Fruit fly (Drosophila melanogaster) whole organism, embryonic: ENCODE results near the gene BomBc3.
A peak's percentile ranks its signal among the peaks of the same experiment; 100 is the strongest.

Source experiments
- Abd-B ChIP-seq: fragments of 200-800 bp; sonication (Bioruptor generic); optimal IDR thresholded peaks from 2 replicates; lab custom pipeline; 2018; ENCODE audit warnings: missing biosample characterization, mild to moderate bottlenecking, missing genetic modification characterization, moderate library complexity
- CG11696 ChIP-seq: fragments of 200-800 bp; sonication (Bioruptor generic); IDR thresholded peaks from 2 replicates; pipeline ENCODE4 v1.3.6; 2022; ENCODE audit warnings: missing biosample characterization, missing genetic modification characterization
- CG12104 ChIP-seq: fragments of 200-800 bp; sonication (Bioruptor generic); optimal IDR thresholded peaks from 3 replicates; lab custom pipeline; 2016; ENCODE audit warnings: missing biosample characterization, missing genetic modification characterization
- CG13287 ChIP-seq: fragments of 200-800 bp; sonication (Bioruptor generic); IDR thresholded peaks from 2 replicates; pipeline ENCODE4 v1.3.6; 2022; ENCODE audit warnings: missing biosample characterization, missing genetic modification characterization; ENCODE audit not compliant: partially characterized antibody
- CG13624 ChIP-seq: fragments of 200-800 bp; sonication (Bioruptor generic); optimal IDR thresholded peaks from 2 replicates; lab custom pipeline; 2016; ENCODE audit warnings: missing biosample characterization, missing genetic modification characterization
- CG16863 ChIP-seq: fragments of 200-800 bp; sonication (Bioruptor generic); optimal IDR thresholded peaks from 3 replicates; lab custom pipeline; 2016; ENCODE audit warnings: missing biosample characterization, missing genetic modification characterization
- CG18011 ChIP-seq: fragments of 200-800 bp; sonication (Bioruptor generic); optimal IDR thresholded peaks from 2 replicates; lab custom pipeline; 2017; ENCODE audit warnings: missing biosample characterization, missing genetic modification characterization, mild to moderate bottlenecking, moderate library complexity, missing genotype
- CG2199 ChIP-seq: fragments of 200-800 bp; sonication (Bioruptor generic); IDR thresholded peaks from 3 replicates; pipeline ENCODE4 v1.3.6; 2022; ENCODE audit warnings: missing biosample characterization, missing genetic modification characterization
- CG30403 ChIP-seq: fragments of 200-800 bp; sonication (Bioruptor generic); optimal IDR thresholded peaks from 3 replicates; lab custom pipeline; 2016; ENCODE audit warnings: missing biosample characterization, missing genetic modification characterization
- CG31365 ChIP-seq: fragments of 200-800 bp; sonication (Bioruptor generic); optimal IDR thresholded peaks from 2 replicates; lab custom pipeline; 2018; ENCODE audit warnings: missing biosample characterization, mild to moderate bottlenecking, missing genetic modification characterization
- CG3281 ChIP-seq: fragments of 200-800 bp; sonication (Bioruptor generic); optimal IDR thresholded peaks from 3 replicates; lab custom pipeline; 2017; ENCODE audit warnings: missing biosample characterization, mild to moderate bottlenecking, missing genetic modification characterization
- CG34224 ChIP-seq: fragments of 200-800 bp; sonication (Bioruptor generic); IDR thresholded peaks from 3 replicates; pipeline ENCODE4 v1.3.6; 2022; ENCODE audit warnings: missing biosample characterization, missing genetic modification characterization; ENCODE audit not compliant: partially characterized antibody
- CG3726 ChIP-seq: fragments of 200-800 bp; sonication (Bioruptor generic); IDR thresholded peaks from 3 replicates; pipeline ENCODE4, ENCODE4 v1.3.6; 2022; ENCODE audit warnings: missing biosample characterization, missing genetic modification characterization
- CG42726 ChIP-seq: fragments of 200-800 bp; sonication (Bioruptor generic); IDR thresholded peaks from 2 replicates; pipeline ENCODE4 v1.3.6; 2022; ENCODE audit warnings: missing biosample characterization, missing genetic modification characterization; ENCODE audit not compliant: partially characterized antibody
- CG4282 ChIP-seq: fragments of 200-800 bp; sonication (Bioruptor generic); optimal IDR thresholded peaks from 2 replicates; lab custom pipeline; 2016; ENCODE audit warnings: missing biosample characterization, missing genetic modification characterization
- CG4820 ChIP-seq: fragments of 200-800 bp; sonication (Bioruptor generic); optimal IDR thresholded peaks from 3 replicates; lab custom pipeline; 2016; ENCODE audit warnings: missing biosample characterization, missing genetic modification characterization
- CG8281 ChIP-seq: fragments of 200-800 bp; sonication (Bioruptor generic); optimal IDR thresholded peaks from 2 replicates; lab custom pipeline; 2018; ENCODE audit warnings: missing biosample characterization, mild to moderate bottlenecking, missing genetic modification characterization, moderate library complexity
- CG8388 ChIP-seq: fragments of 200-800 bp; sonication (Bioruptor generic); optimal IDR thresholded peaks from 2 replicates; lab custom pipeline; 2019; ENCODE audit warnings: missing biosample characterization, mild to moderate bottlenecking, missing genetic modification characterization, moderate library complexity
- CG9609 ChIP-seq: fragments of 200-800 bp; sonication (Bioruptor generic); optimal IDR thresholded peaks from 3 replicates; lab custom pipeline; 2016; ENCODE audit warnings: missing biosample characterization, missing genetic modification characterization
- CTCF ChIP-seq: fragments of 200-800 bp; sonication (Bioruptor generic); optimal IDR thresholded peaks from 2 replicates; lab custom pipeline; 2017; ENCODE audit warnings: missing biosample characterization, mild to moderate bottlenecking, missing genetic modification characterization, moderate library complexity
- Doc2 ChIP-seq: fragments of 200-800 bp; sonication (Bioruptor generic); IDR thresholded peaks from 2 replicates; pipeline ENCODE4 v1.3.6; 2022; ENCODE audit warnings: missing biosample characterization, missing genetic modification characterization
- Dp ChIP-seq: fragments of 200-800 bp; sonication (Bioruptor generic); optimal IDR thresholded peaks from 2 replicates; lab custom pipeline; 2018; ENCODE audit warnings: missing biosample characterization, mild to moderate bottlenecking, missing genetic modification characterization, moderate library complexity
- E2f2 ChIP-seq: fragments of 200-800 bp; sonication (Bioruptor generic); IDR thresholded peaks from 2 replicates; pipeline ENCODE4 v1.3.6; 2022; ENCODE audit warnings: missing biosample characterization, missing genetic modification characterization
- Ets97D ChIP-seq: fragments of 200-800 bp; sonication (Bioruptor generic); optimal IDR thresholded peaks from 3 replicates; lab custom pipeline; 2016; ENCODE audit warnings: missing biosample characterization, missing genetic modification characterization
- HLH4C ChIP-seq: fragments of 200-800 bp; sonication (Bioruptor generic); IDR thresholded peaks from 3 replicates; pipeline ENCODE4 v1.3.6; 2022; ENCODE audit warnings: missing biosample characterization, missing genetic modification characterization; ENCODE audit not compliant: partially characterized antibody
- MBD-R2 ChIP-seq: fragments of 200-800 bp; sonication (Bioruptor generic); IDR thresholded peaks from 2 replicates; pipeline ENCODE4 v1.3.6; 2022; ENCODE audit warnings: missing biosample characterization, missing genetic modification characterization
- MESR4 ChIP-seq: fragments of 200-800 bp; sonication (Bioruptor generic); optimal IDR thresholded peaks from 2 replicates; lab custom pipeline; 2018; ENCODE audit warnings: missing biosample characterization, mild to moderate bottlenecking, missing genetic modification characterization, moderate library complexity
- Myb ChIP-seq: fragments of 200-800 bp; sonication (Bioruptor generic); optimal IDR thresholded peaks from 2 replicates; lab custom pipeline; 2016; ENCODE audit warnings: missing biosample characterization, missing genetic modification characterization
- NfI ChIP-seq: fragments of 200-800 bp; sonication (Bioruptor generic); optimal IDR thresholded peaks from 3 replicates; lab custom pipeline; 2018; ENCODE audit warnings: missing biosample characterization, mild to moderate bottlenecking, missing genetic modification characterization, moderate library complexity
- Sin3A ChIP-seq: fragments of >200 bp; optimal IDR thresholded peaks from 2 replicates; lab custom pipeline; 2018
- al ChIP-seq: fragments of 200-800 bp; sonication (Bioruptor generic); IDR thresholded peaks from 2 replicates; pipeline ENCODE4 v1.3.6; 2022; ENCODE audit warnings: missing biosample characterization, missing genetic modification characterization
- ara ChIP-seq: fragments of 200-800 bp; sonication (Bioruptor generic); IDR thresholded peaks from 2 replicates; pipeline ENCODE4 v1.3.6; 2022; ENCODE audit warnings: missing biosample characterization, missing genetic modification characterization
- bbx ChIP-seq: fragments of 200-800 bp; sonication (Bioruptor generic); IDR thresholded peaks from 2 replicates; pipeline ENCODE4 v1.3.6; 2022; ENCODE audit warnings: missing biosample characterization, missing genetic modification characterization; ENCODE audit not compliant: partially characterized antibody
- bigmax ChIP-seq: fragments of 200-800 bp; sonication (Bioruptor generic); optimal IDR thresholded peaks from 2 replicates; lab custom pipeline; 2018; ENCODE audit warnings: missing biosample characterization, mild to moderate bottlenecking, missing genetic modification characterization
- caup ChIP-seq: fragments of 200-800 bp; sonication (Bioruptor generic); optimal IDR thresholded peaks from 3 replicates; lab custom pipeline; 2017; ENCODE audit warnings: missing biosample characterization, mild to moderate bottlenecking, missing genetic modification characterization, moderate library complexity; ENCODE audit not compliant: severe bottlenecking
- chinmo ChIP-seq: fragments of 200-800 bp; sonication (Bioruptor generic); IDR thresholded peaks from 4 replicates; pipeline ENCODE4 v1.3.6; 2022; ENCODE audit warnings: missing biosample characterization, missing genetic modification characterization; ENCODE audit not compliant: partially characterized antibody
- corto ChIP-seq: fragments of 200-800 bp; sonication (Bioruptor generic); optimal IDR thresholded peaks from 2 replicates; lab custom pipeline; 2016; ENCODE audit warnings: missing biosample characterization, mild to moderate bottlenecking, missing genetic modification characterization, moderate library complexity
- en ChIP-seq: fragments of 200-800 bp; sonication (Bioruptor generic); optimal IDR thresholded peaks from 2 replicates; lab custom pipeline; 2016; ENCODE audit warnings: missing biosample characterization, missing genetic modification characterization
- fd64A ChIP-seq: fragments of 200-800 bp; sonication (Bioruptor generic); optimal IDR thresholded peaks from 3 replicates; lab custom pipeline; 2018; ENCODE audit warnings: missing biosample characterization, mild to moderate bottlenecking, missing genetic modification characterization
- grau ChIP-seq: fragments of 200-800 bp; optimal IDR thresholded peaks from 3 replicates; lab custom pipeline; 2019; ENCODE audit warnings: missing biosample characterization, mild to moderate bottlenecking, missing genetic modification characterization, moderate library complexity
- ken ChIP-seq: fragments of 200-800 bp; sonication (Bioruptor generic); IDR thresholded peaks from 3 replicates; pipeline ENCODE4 v1.3.6; 2022; ENCODE audit warnings: missing biosample characterization, missing genetic modification characterization
- knrl ChIP-seq: fragments of 200-800 bp; sonication (Bioruptor generic); IDR thresholded peaks from 3 replicates; pipeline ENCODE4 v1.3.6; 2022; ENCODE audit warnings: missing biosample characterization, missing genetic modification characterization; ENCODE audit not compliant: partially characterized antibody
- lab ChIP-seq: fragments of 200-800 bp; sonication (Bioruptor generic); optimal IDR thresholded peaks from 3 replicates; lab custom pipeline; 2017; ENCODE audit warnings: missing biosample characterization, missing genetic modification characterization, mild to moderate bottlenecking, moderate library complexity, missing genetic modification reagents
- mam ChIP-seq: fragments of 200-800 bp; sonication (Bioruptor generic); optimal IDR thresholded peaks from 3 replicates; lab custom pipeline; 2016; ENCODE audit warnings: missing biosample characterization, missing genetic modification characterization
- nom ChIP-seq: fragments of 200-800 bp; sonication (Bioruptor generic); optimal IDR thresholded peaks from 2 replicates; lab custom pipeline; 2017; ENCODE audit warnings: missing biosample characterization, missing genetic modification characterization, mild to moderate bottlenecking, moderate library complexity, missing genetic modification reagents
- pita ChIP-seq: fragments of 200-800 bp; sonication (Bioruptor generic); optimal IDR thresholded peaks from 2 replicates; lab custom pipeline; 2017; ENCODE audit warnings: missing biosample characterization, mild to moderate bottlenecking, missing genetic modification characterization
- pzg ChIP-seq: fragments of 200-800 bp; sonication (Bioruptor generic); optimal IDR thresholded peaks from 3 replicates; lab custom pipeline; 2018; ENCODE audit warnings: missing biosample characterization, mild to moderate bottlenecking, missing genetic modification characterization, moderate library complexity
- sens ChIP-seq: fragments of 200-800 bp; sonication (Bioruptor generic); peaks from one replicate; lab custom pipeline; 2016; ENCODE audit warnings: missing biosample characterization, missing genetic modification characterization
- stwl ChIP-seq: fragments of 200-800 bp; sonication (Bioruptor generic); optimal IDR thresholded peaks from 3 replicates; lab custom pipeline; 2018; ENCODE audit warnings: missing biosample characterization, mild to moderate bottlenecking, missing genetic modification characterization, moderate library complexity
- usp ChIP-seq: fragments of >200 bp; optimal IDR thresholded peaks from 2 replicates; lab custom pipeline; 2017; ENCODE audit warnings: missing biosample characterization, missing genetic modification characterization
- vvl ChIP-seq: fragments of 200-800 bp; sonication (Bioruptor generic); IDR thresholded peaks from 2 replicates; pipeline ENCODE4 v1.3.6; 2022; ENCODE audit warnings: missing biosample characterization, missing genetic modification characterization

BomBc3 gene

dm6 chr3R:22093950-22094349, 7.1 kb downstream of the BomBc3 start (continued):
- TF ChIP-seq lab (GFP tag; lab: Kevin White, UChicago): no peak
- TF ChIP-seq CG8388 (GFP tag; lab: Kevin White, UChicago): no peak
- TF ChIP-seq en (GFP tag; lab: Kevin White, UChicago): no peak
- TF ChIP-seq CG3281: no peak
- peak; percentile 28 for TF ChIP-seq sens
- no peak for TF ChIP-seq bigmax
- TF ChIP-seq Dp: peak; percentile 78
- no peak for TF ChIP-seq MBD-R2
- peak; percentile 96 for TF ChIP-seq stwl (tag; lab: Kevin White, UChicago)
- TF ChIP-seq Sin3A (lab: Kevin White, UChicago): no peak
- no peak for TF ChIP-seq CG4820 (GFP tag; lab: Kevin White, UChicago)
- peak; percentile 91 for TF ChIP-seq E2f2 (GFP tag; lab: Robert Waterston, UW)
- peak; percentile 57 for TF ChIP-seq Ets97D (GFP tag; lab: Kevin White, UChicago)
- TF ChIP-seq caup (GFP tag; lab: Kevin White, UChicago): no peak
- TF ChIP-seq nom: no peak
- no peak for TF ChIP-seq grau
- no peak for TF ChIP-seq Doc2 (GFP tag; lab: Robert Waterston, UW)
- TF ChIP-seq ara (GFP tag; lab: Robert Waterston, UW): no peak
- TF ChIP-seq mam: no peak
- TF ChIP-seq CG16863: no peak
- peak; percentile 98 for TF ChIP-seq Myb
- TF ChIP-seq knrl: peak; percentile 51; the same call in 1 of the 3 replicates
- peak; percentile 43; the same call in 1 of the 2 replicates for TF ChIP-seq CG13287 (GFP tag; lab: Robert Waterston, UW)
- TF ChIP-seq CG2199 (GFP tag; lab: Robert Waterston, UW): no peak; the same call in 2 of the 3 replicates
- peak; percentile 57 for TF ChIP-seq pita (GFP tag; lab: Kevin White, UChicago)
- TF ChIP-seq fd64A (GFP tag; lab: Kevin White, UChicago): no peak
- no peak for TF ChIP-seq chinmo (GFP tag; lab: Robert Waterston, UW)
- no peak for TF ChIP-seq bbx
- TF ChIP-seq ken (GFP tag; lab: Robert Waterston, UW): no peak
- TF ChIP-seq al: no peak
- no peak for TF ChIP-seq corto (GFP tag; lab: Kevin White, UChicago)
- TF ChIP-seq CG3726 (GFP tag; lab: Robert Waterston, UW): no peak
- no peak for TF ChIP-seq CG31365 (tag; lab: Kevin White, UChicago)
- no peak for TF ChIP-seq CG9609
- no peak for TF ChIP-seq MESR4
- TF ChIP-seq Abd-B (GFP tag; lab: Kevin White, UChicago): peak; percentile 36
- TF ChIP-seq CG8281 (tag; lab: Kevin White, UChicago): no peak
- TF ChIP-seq vvl (GFP tag; lab: Robert Waterston, UW): peak; percentile 81; the same call in 1 of the 2 replicates
- no peak for TF ChIP-seq CG4282
- peak; percentile 51 for TF ChIP-seq CTCF
- TF ChIP-seq CG13624 (GFP tag; lab: Kevin White, UChicago): no peak
- TF ChIP-seq CG12104 (GFP tag; lab: Kevin White, UChicago): no peak
- TF ChIP-seq CG30403 (GFP tag; lab: Kevin White, UChicago): no peak
- TF ChIP-seq HLH4C (GFP tag; lab: Robert Waterston, UW): no peak
- TF ChIP-seq CG11696 (GFP tag; lab: Robert Waterston, UW): no peak
- TF ChIP-seq usp (GFP tag; lab: Kevin White, UChicago): no peak
- TF ChIP-seq CG18011: peak; percentile 98
- TF ChIP-seq CG42726 (GFP tag; lab: Robert Waterston, UW): peak; percentile 78; the same call in 1 of the 2 replicates
- no peak for TF ChIP-seq NfI (GFP tag; lab: Kevin White, UChicago)
- TF ChIP-seq CG34224 (GFP tag; lab: Robert Waterston, UW): no peak
- TF ChIP-seq pzg (GFP tag; lab: Kevin White, UChicago): peak; percentile 36
